Worm (Caenorhabditis elegans): Measurements from ENCODE around the gene dmsr-11.

Gene dmsr-11

DNA sequence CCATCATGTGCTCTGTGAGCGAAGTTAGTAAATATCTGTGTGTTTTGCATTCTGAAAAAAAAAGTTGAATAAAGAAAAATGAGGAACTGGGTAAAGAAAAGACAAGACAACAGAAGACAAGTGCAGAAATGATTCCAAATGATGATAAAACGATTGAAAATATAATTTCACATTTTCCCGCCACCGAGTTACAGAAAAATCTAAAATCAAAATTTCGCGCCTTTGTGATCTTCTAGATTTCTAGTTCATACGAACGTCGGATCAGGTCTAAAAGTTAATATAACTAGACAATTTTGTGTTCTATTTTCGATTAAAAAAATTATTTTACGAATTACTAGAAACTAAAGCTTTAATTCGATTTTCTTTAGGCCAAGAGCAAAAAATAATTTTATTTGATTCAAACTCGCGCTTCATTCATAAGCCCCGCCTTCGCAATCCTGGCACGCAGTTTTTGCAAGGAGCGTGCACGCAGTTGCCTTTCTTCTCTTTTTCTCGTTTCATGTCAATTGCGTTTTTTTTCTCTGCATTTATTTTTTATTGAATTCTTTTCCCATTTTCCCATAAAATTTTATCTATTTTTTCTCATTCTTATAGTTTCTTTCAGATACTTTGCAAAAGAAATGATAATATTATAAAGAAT lies 18.9 kb downstream of the dmsr-11 start, which contains the start of the genes spn-4 and spe-39 (continued):
- TF ChIP-seq hlh-4 (tag; optimal IDR thresholded peaks at IDR 0.05): no peak
- TF ChIP-seq lin-39 (tag; optimal IDR thresholded peaks at IDR 0.05): peak; percentile 80
- TF ChIP-seq irx-1 (tag; optimal IDR thresholded peaks at IDR 0.05): peak; percentile 67
- TF ChIP-seq nhr-84 (tag; optimal IDR thresholded peaks at IDR 0.05): no peak
- TF ChIP-seq vab-15 (tag; optimal IDR thresholded peaks at IDR 0.05): no peak
- TF ChIP-seq unc-98 (GFP tag; IDR thresholded peaks at IDR 0.05): no peak
- no peak for TF ChIP-seq zip-4 (GFP tag; optimal IDR thresholded peaks at IDR 0.05)
- peak; percentile 87 for TF ChIP-seq nhr-47 (tag; optimal IDR thresholded peaks at IDR 0.05)
- no peak for TF ChIP-seq aha-1 (tag; optimal IDR thresholded peaks at IDR 0.05)
- peak; percentile 53 to 76 (median 63) for TF ChIP-seq ceh-82 (tag; optimal IDR thresholded peaks at IDR 0.05)
- no peak for TF ChIP-seq alr-1 (tag; optimal IDR thresholded peaks at IDR 0.05; ENCODE audit: borderline replicate concordance)
- no peak for TF ChIP-seq efl-3 (GFP tag; optimal IDR thresholded peaks at IDR 0.05)
- TF ChIP-seq unc-130 (tag; optimal IDR thresholded peaks at IDR 0.05): peak; percentile 95
- peak in 1 of 2 experiments; percentile 72 for TF ChIP-seq ztf-11 (tag; optimal IDR thresholded peaks at IDR 0.05)
- peak; percentile 35 for TF ChIP-seq grh-1 (GFP tag; IDR thresholded peaks at IDR 0.05)
- TF ChIP-seq nhr-71 (tag; optimal IDR thresholded peaks at IDR 0.05): peak; percentile 86
- TF ChIP-seq dsc-1 (tag; optimal IDR thresholded peaks at IDR 0.05): peak; percentile 84
- TF ChIP-seq tlp-1 (tag; optimal IDR thresholded peaks at IDR 0.05): no peak
- TF ChIP-seq pax-3 (tag; optimal IDR thresholded peaks at IDR 0.05): no peak
- TF ChIP-seq ceh-8 (GFP tag; optimal IDR thresholded peaks at IDR 0.05): peak; percentile 53
- no peak for TF ChIP-seq pqm-1 (tag; optimal IDR thresholded peaks at IDR 0.05)
- peak; percentile 25 for TF ChIP-seq nhr-11 (tag; optimal IDR thresholded peaks at IDR 0.05)
- peak; percentile 54 for TF ChIP-seq aly-2 (tag; optimal IDR thresholded peaks at IDR 0.05)
- TF ChIP-seq mab-9 (GFP tag; IDR thresholded peaks at IDR 0.05): peak; percentile 20; the same call in 1 of the 2 replicates
- TF ChIP-seq lin-15B (tag; optimal IDR thresholded peaks at IDR 0.05): peak; percentile 57

ce11 chrV:6783044-6783625 lies 20.8 kb downstream of the dmsr-11 start:
- TF ChIP-seq pax-3 (tag; optimal IDR thresholded peaks at IDR 0.05) (no peak), lin-13 (GFP tag; optimal IDR thresholded peaks at IDR 0.05) (no peak), C34B4.2 (tag; optimal IDR thresholded peaks at IDR 0.05) (no peak), C04F5.9 (tag; optimal IDR thresholded peaks at IDR 0.05) (no peak), efl-1 (optimal IDR thresholded peaks at IDR 0.05) (no peak), efl-1 (GFP tag; optimal IDR thresholded peaks at IDR 0.05 in 1 of 2) (peak in 1 of 2 experiments; percentile 60), nhr-76 (tag; optimal IDR thresholded peaks at IDR 0.05) (no peak), snpc-4 (tag; optimal IDR thresholded peaks at IDR 0.05) (no peak), isw-1 (GFP tag; IDR thresholded peaks at IDR 0.05) (no peak)

DNA sequence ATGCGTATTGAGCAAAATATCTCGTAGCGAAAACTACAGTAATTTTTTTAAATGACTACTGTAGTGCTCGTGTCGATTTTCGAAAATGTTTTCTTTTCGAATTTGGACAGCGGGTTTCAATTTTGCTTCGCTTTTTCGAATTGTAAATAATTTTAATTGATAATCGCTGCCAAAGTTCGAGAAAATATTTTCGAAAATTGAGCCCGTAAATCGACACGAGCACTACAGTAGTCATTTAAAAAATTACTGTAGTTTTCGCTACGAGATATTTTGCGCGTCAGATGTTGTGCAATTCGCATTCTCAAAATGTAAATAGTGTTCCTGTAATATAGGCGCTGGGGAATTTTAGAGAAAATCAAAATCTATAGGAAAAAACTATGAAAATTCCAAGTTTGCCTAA lies 21.6 kb downstream of the dmsr-11 start:
- no peak for TF ChIP-seq ceh-63 (GFP tag; optimal IDR thresholded peaks at IDR 0.05)
- no peak for TF ChIP-seq ama-1 (optimal IDR thresholded peaks at IDR 0.05)
- no peak for TF ChIP-seq rnt-1 (tag; optimal IDR thresholded peaks at IDR 0.05)
- TF ChIP-seq efl-1 (optimal IDR thresholded peaks at IDR 0.05): no peak
- TF ChIP-seq efl-1 (GFP tag; optimal IDR thresholded peaks at IDR 0.05 in 1 of 2): no peak
- TF ChIP-seq fos-1 (tag; optimal IDR thresholded peaks at IDR 0.05): no peak
- no peak for TF ChIP-seq pax-3 (tag; optimal IDR thresholded peaks at IDR 0.05)

ce11 chrV:6780676-6781075 lies 23.2 kb downstream of the dmsr-11 start:
- TF ChIP-seq dpl-1 (GFP tag; optimal IDR thresholded peaks at IDR 0.05): no peak
- TF ChIP-seq dsc-1 (tag; optimal IDR thresholded peaks at IDR 0.05): no peak
- TF ChIP-seq nhr-47 (tag; optimal IDR thresholded peaks at IDR 0.05): peak; percentile 33
- peak; percentile 48 for TF ChIP-seq fkh-8 (tag; optimal IDR thresholded peaks at IDR 0.05)
- TF ChIP-seq nhr-71 (tag; optimal IDR thresholded peaks at IDR 0.05): peak; percentile 54
- TF ChIP-seq hlh-4 (tag; optimal IDR thresholded peaks at IDR 0.05): peak; percentile 62
